Worm (Caenorhabditis elegans): Measurements from ENCODE around the gene T11B7.5.

T11B7.5 gene

ce11 chrIV:8864672-8865071 is 8.8 kb upstream of the T11B7.5 start:
- TF ChIP-seq zip-2 (tag; optimal IDR thresholded peaks at IDR 0.05) (no peak), T20F7.1 (GFP tag; optimal IDR thresholded peaks at IDR 0.05) (no peak), daf-16 (GFP tag; optimal IDR thresholded peaks at IDR 0.05) (peak in 1 of 2 experiments; percentile 13), daf-16 (tag; optimal IDR thresholded peaks at IDR 0.05) (no peak), nhr-11 (tag; optimal IDR thresholded peaks at IDR 0.05) (no peak), spr-3 (GFP tag; optimal IDR thresholded peaks at IDR 0.05) (no peak), madf-5 (GFP tag; IDR thresholded peaks at IDR 0.05) (no peak), mxl-3 (GFP tag; optimal IDR thresholded peaks at IDR 0.05) (no peak), rbr-2 (tag; optimal IDR thresholded peaks at IDR 0.05) (no peak), tag-97 (GFP tag; IDR thresholded peaks at IDR 0.05) (no peak), pha-4 (GFP tag; IDR thresholded peaks at IDR 0.05) (no peak), pha-4 (tag; optimal IDR thresholded peaks at IDR 0.05) (no peak), dve-1 (tag; optimal IDR thresholded peaks at IDR 0.05; ENCODE audit: insufficient read depth) (no peak), ceh-32 (tag; optimal IDR thresholded peaks at IDR 0.05; ENCODE audit: poor library complexity) (no peak), nhr-77 (tag; optimal IDR thresholded peaks at IDR 0.05) (no peak), F26F4.8 (GFP tag; conservative IDR thresholded peaks at IDR 0.05) (no peak), hlh-30 (tag; optimal IDR thresholded peaks at IDR 0.05; ENCODE audit: insufficient read depth) (no peak), mxl-2 (GFP tag; conservative IDR thresholded peaks at IDR 0.05) (no peak), cey-2 (tag; optimal IDR thresholded peaks at IDR 0.05; ENCODE audit: borderline replicate concordance, insufficient read depth) (peak; percentile 13), nhr-28 (tag; optimal IDR thresholded peaks at IDR 0.05) (peak; percentile 41), dpl-1 (GFP tag; optimal IDR thresholded peaks at IDR 0.05) (no peak), lsy-2 (tag; optimal IDR thresholded peaks at IDR 0.05) (no peak), unc-62 (GFP tag; optimal IDR thresholded peaks at IDR 0.05 in 1 of 2) (peak in 1 of 2 experiments; percentile 98), unc-62 (tag; optimal IDR thresholded peaks at IDR 0.05) (no peak), duxl-1 (tag; optimal IDR thresholded peaks at IDR 0.05; ENCODE audit: poor library complexity) (no peak), daf-8 (GFP tag; IDR thresholded peaks at IDR 0.05) (no peak), zip-11 (GFP tag; IDR thresholded peaks at IDR 0.05) (no peak)

- TF ChIP-seq nhr-10 (tag; optimal IDR thresholded peaks at IDR 0.05) (no peak), aha-1 (tag) (peak; percentile 67)
Observed at ce11 chrIV:8853301-8853700, 2.6 kb downstream of the T11B7.5 start.

ce11 chrIV:8852194-8852593 is 3.7 kb downstream of the T11B7.5 start, which contains the start of gene alp-1:
TSS of gene alp-1 (plus strand) at chrIV:8852494.
- TF ChIP-seq T20F7.1 (GFP tag; optimal IDR thresholded peaks at IDR 0.05), result no peak
- TF ChIP-seq F37D6.2 (tag; optimal IDR thresholded peaks at IDR 0.05), result no peak
- no peak for TF ChIP-seq zip-2 (tag; optimal IDR thresholded peaks at IDR 0.05)
- TF ChIP-seq dmd-9 (GFP tag; IDR thresholded peaks at IDR 0.05), result no peak
- no peak for TF ChIP-seq madf-9 (GFP tag; conservative IDR thresholded peaks at IDR 0.05)
- TF ChIP-seq nhr-48 (tag; optimal IDR thresholded peaks at IDR 0.05), result no peak
- no peak for TF ChIP-seq zfp-2 (tag; optimal IDR thresholded peaks at IDR 0.05)
- no peak for TF ChIP-seq pqm-1 (tag; optimal IDR thresholded peaks at IDR 0.05)
- no peak for TF ChIP-seq madf-5 (GFP tag; IDR thresholded peaks at IDR 0.05)
- TF ChIP-seq php-3 (GFP tag; IDR thresholded peaks at IDR 0.05), result no peak
- no peak for TF ChIP-seq hmg-1.1 (GFP tag; IDR thresholded peaks at IDR 0.05)
- no peak for TF ChIP-seq lin-29 (GFP tag; IDR thresholded peaks at IDR 0.05)
- TF ChIP-seq daf-16 (GFP tag; optimal IDR thresholded peaks at IDR 0.05), result no peak
- no peak for TF ChIP-seq daf-16 (tag; optimal IDR thresholded peaks at IDR 0.05)
- no peak for TF ChIP-seq lin-13 (GFP tag; optimal IDR thresholded peaks at IDR 0.05)
- no peak for TF ChIP-seq nhr-11 (tag; optimal IDR thresholded peaks at IDR 0.05)
